Worm (Caenorhabditis elegans): ENCODE results near the gene F28H7.8.

The F28H7.8 gene

DNA sequence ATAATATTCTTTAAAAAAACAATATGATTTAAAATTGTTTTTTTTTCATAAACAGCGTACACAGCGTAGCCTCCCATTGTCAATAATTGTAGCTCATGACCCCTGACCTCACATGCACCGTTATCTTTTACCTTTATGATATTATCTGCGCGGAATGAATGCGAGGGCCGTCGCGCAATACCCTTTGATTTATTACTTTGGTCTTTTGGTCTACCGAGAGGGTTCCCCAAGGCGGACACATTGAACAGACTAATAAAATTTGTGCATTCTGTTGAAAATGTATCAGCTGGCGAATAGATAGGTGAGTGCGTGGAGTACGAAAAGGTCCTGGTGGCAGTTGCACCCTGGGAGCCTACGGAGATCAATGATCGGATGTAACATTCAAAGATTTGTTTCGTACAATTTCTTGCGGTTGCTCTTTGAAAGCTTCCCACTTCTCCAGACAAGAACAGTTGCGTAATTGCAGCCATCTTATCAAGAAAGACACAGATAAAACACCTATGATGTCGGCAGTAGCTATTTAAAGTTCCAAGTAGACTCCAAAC lies 38.4 kb upstream of the F28H7.8 start (continued):
- TF ChIP-seq tbp1 (GFP tag; optimal IDR thresholded peaks at IDR 0.05) (no peak), Y79H2A.3 (GFP tag; conservative IDR thresholded peaks at IDR 0.05) (no peak)

- TF ChIP-seq dpl-1 (GFP tag; optimal IDR thresholded peaks at IDR 0.05) (no peak), snpc-3.4 (tag; optimal IDR thresholded peaks at IDR 0.05) (no peak), lin-40 (tag; optimal IDR thresholded peaks at IDR 0.05) (no peak), lin-54 (GFP tag; optimal IDR thresholded peaks at IDR 0.05) (no peak), ekl-4 (GFP tag; IDR thresholded peaks at IDR 0.05) (no peak), Y53G8AR.9 (GFP tag; conservative IDR thresholded peaks at IDR 0.05) (no peak), Y53F4B.3 (GFP tag; IDR thresholded peaks at IDR 0.05) (no peak), F10E7.11 (tag; optimal IDR thresholded peaks at IDR 0.05) (no peak), ets-4 (GFP tag; optimal IDR thresholded peaks at IDR 0.05) (no peak), egrh-3 (GFP tag; IDR thresholded peaks at IDR 0.05) (no peak), unc-62 (GFP tag; optimal IDR thresholded peaks at IDR 0.05) (no peak), hsf-1 (GFP tag; IDR thresholded peaks at IDR 0.05) (no peak), B0336.3 (GFP tag; IDR thresholded peaks at IDR 0.05) (no peak), rec-8 (tag; optimal IDR thresholded peaks at IDR 0.05) (no peak), lsl-1 (GFP tag; optimal IDR thresholded peaks at IDR 0.05) (no peak), chd-7 (tag; optimal IDR thresholded peaks at IDR 0.05) (no peak), athp-1 (tag; optimal IDR thresholded peaks at IDR 0.05) (no peak), ceh-27 (GFP tag; optimal IDR thresholded peaks at IDR 0.05) (no peak)
Measured at ce11 chrV:10720876-10721275, 37.9 kb upstream of the F28H7.8 start.

ce11 chrV:10721304-10721703 lies 37.5 kb upstream of the F28H7.8 start:
- TF ChIP-seq B0035.1 (tag; optimal IDR thresholded peaks at IDR 0.05) (no peak), ztf-18 (tag; optimal IDR thresholded peaks at IDR 0.05) (no peak), efl-1 (GFP tag; optimal IDR thresholded peaks at IDR 0.05) (no peak), Y95B8A.8 (GFP tag; IDR thresholded peaks at IDR 0.05) (no peak), ceh-79 (tag; optimal IDR thresholded peaks at IDR 0.05) (no peak), dpff-1 (tag; optimal IDR thresholded peaks at IDR 0.05) (no peak), die-1 (tag; optimal IDR thresholded peaks at IDR 0.05) (no peak), K12H6.12 (tag; optimal IDR thresholded peaks at IDR 0.05) (no peak), F49E8.2 (tag; optimal IDR thresholded peaks at IDR 0.05; ENCODE audit: insufficient read depth) (no peak), tlf-1 (GFP tag; optimal IDR thresholded peaks at IDR 0.05) (no peak), nhr-120 (GFP tag; IDR thresholded peaks at IDR 0.05) (no peak), ceh-58 (GFP tag; IDR thresholded peaks at IDR 0.05) (no peak), hmg-20 (GFP tag; IDR thresholded peaks at IDR 0.05) (no peak), hlh-12 (tag; optimal IDR thresholded peaks at IDR 0.05) (no peak), xnd-1 (tag; optimal IDR thresholded peaks at IDR 0.05) (no peak), lin-54 (GFP tag; optimal IDR thresholded peaks at IDR 0.05) (no peak), lir-1 (GFP tag; conservative IDR thresholded peaks at IDR 0.05) (no peak), T07F8.4 (tag; optimal IDR thresholded peaks at IDR 0.05) (no peak)
